Worm (Caenorhabditis elegans): ENCODE results near the gene T18D3.5.

T18D3.5 gene

DNA sequence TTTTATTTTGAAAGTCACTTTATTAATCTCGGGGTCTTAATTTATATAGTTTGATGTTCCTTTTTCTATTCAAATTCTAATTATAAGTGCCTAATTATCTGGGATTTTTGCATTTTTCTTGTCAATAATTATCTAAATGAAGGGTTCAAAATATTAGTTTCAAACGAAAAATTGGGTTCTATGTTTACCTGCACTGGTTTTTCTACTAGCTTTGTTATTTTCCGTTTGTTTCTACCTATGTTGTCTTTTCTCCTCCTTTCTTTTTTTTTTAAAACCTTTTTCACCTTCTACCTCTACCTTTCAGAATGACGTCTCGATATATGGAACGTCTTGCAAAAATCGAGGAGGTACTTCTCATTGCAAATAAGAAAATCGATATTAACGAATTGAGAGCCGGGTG is 21.1 kb downstream of the T18D3.5 start, which contains the start of gene tbc-13:
Gene tbc-13 (plus strand): TSS at position 301 of the 400 bp plus-strand sequence.
- TF ChIP-seq unc-55 (GFP tag; optimal IDR thresholded peaks at IDR 0.05): no peak
- TF ChIP-seq sdc-2 (tag; optimal IDR thresholded peaks at IDR 0.05): no peak
- TF ChIP-seq pha-2 (tag; optimal IDR thresholded peaks at IDR 0.05): no peak
- no peak for TF ChIP-seq ttx-3 (tag; optimal IDR thresholded peaks at IDR 0.05)
- no peak for TF ChIP-seq nhr-11 (tag; optimal IDR thresholded peaks at IDR 0.05)
- TF ChIP-seq rnt-1 (tag; optimal IDR thresholded peaks at IDR 0.05): no peak
- no peak for TF ChIP-seq ceh-31 (tag; optimal IDR thresholded peaks at IDR 0.05)
- no peak for TF ChIP-seq ceh-22 (tag; optimal IDR thresholded peaks at IDR 0.05)
- no peak for TF ChIP-seq hlh-15 (tag; optimal IDR thresholded peaks at IDR 0.05)
- no peak for TF ChIP-seq odd-2 (tag; optimal IDR thresholded peaks at IDR 0.05)
- no peak for TF ChIP-seq ceh-9 (tag; optimal IDR thresholded peaks at IDR 0.05)
- TF ChIP-seq ceh-14 (tag; optimal IDR thresholded peaks at IDR 0.05): no peak
- TF ChIP-seq sox-4 (tag; optimal IDR thresholded peaks at IDR 0.05): no peak
- no peak for TF ChIP-seq pha-4 (tag; optimal IDR thresholded peaks at IDR 0.05)

DNA sequence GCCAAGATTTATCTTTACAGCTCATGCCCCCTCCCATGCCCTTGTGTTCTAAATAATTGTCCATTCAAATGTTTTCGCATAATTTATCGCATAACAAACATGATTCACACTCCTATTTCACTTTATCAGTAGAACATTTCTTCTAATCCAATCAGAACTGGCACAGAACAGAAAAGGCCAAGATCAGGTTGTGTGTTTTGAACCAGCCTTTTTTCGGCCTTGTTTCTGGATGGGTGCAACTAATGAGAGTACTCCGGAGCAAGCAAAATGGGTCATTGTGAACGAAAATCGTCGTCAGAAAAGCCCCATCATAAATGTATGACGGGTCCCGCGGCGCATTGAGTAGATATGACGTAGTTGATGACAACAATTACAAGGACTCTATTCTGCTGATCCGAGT is 27.5 kb downstream of the T18D3.5 start:
- TF ChIP-seq sdc-2 (tag; optimal IDR thresholded peaks at IDR 0.05): no peak
- no peak for TF ChIP-seq ceh-45 (GFP tag; IDR thresholded peaks at IDR 0.05)
- no peak for TF ChIP-seq syd-9 (tag; optimal IDR thresholded peaks at IDR 0.05)
- TF ChIP-seq ceh-22 (tag; optimal IDR thresholded peaks at IDR 0.05): no peak
- no peak for TF ChIP-seq unc-55 (GFP tag; optimal IDR thresholded peaks at IDR 0.05)
- no peak for TF ChIP-seq gmeb-2 (tag; optimal IDR thresholded peaks at IDR 0.05)
- TF ChIP-seq eyg-1 (tag; optimal IDR thresholded peaks at IDR 0.05): no peak
- no peak for TF ChIP-seq lim-6 (tag; optimal IDR thresholded peaks at IDR 0.05)
- no peak for TF ChIP-seq ceh-30 (tag; optimal IDR thresholded peaks at IDR 0.05)
- TF ChIP-seq C38D4.7 (GFP tag; optimal IDR thresholded peaks at IDR 0.05): no peak
- no peak for TF ChIP-seq elt-4 (tag; optimal IDR thresholded peaks at IDR 0.05)
- TF ChIP-seq pax-1 (tag; optimal IDR thresholded peaks at IDR 0.05): no peak
- TF ChIP-seq ceh-48 (tag; optimal IDR thresholded peaks at IDR 0.05): no peak

DNA sequence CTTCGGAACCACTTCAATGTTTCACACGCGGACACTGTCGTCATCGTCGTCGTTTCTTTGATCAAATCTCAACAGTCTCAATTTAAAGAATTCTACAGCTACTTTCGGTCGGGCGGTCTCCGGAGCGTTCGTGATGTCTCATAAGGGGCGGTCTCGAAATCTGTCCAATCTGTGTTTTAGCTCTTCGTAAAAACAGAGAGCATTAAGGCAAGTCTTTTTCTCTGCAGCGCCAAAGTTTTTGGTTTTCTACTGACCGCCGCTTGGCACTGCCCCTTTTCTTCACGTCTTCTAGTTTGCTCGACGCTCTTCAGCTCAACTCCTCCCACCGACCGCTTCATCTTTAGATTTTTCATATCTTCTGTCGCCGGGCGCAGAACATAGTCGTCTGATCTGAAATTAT is 28.9 kb downstream of the T18D3.5 start, which contains the start of gene lips-1:
Gene lips-1 (plus strand): TSS at position 301 of the 400 bp plus-strand sequence.
- TF ChIP-seq fkh-10 (GFP tag; optimal IDR thresholded peaks at IDR 0.05) (no peak), K02D7.2 (tag; optimal IDR thresholded peaks at IDR 0.05) (no peak), pros-1 (tag; optimal IDR thresholded peaks at IDR 0.05) (no peak), C08G9.2 (tag; optimal IDR thresholded peaks at IDR 0.05) (no peak), hlh-30 (tag; optimal IDR thresholded peaks at IDR 0.05; ENCODE audit: insufficient read depth) (no peak), K09A11.1 (tag; optimal IDR thresholded peaks at IDR 0.05; ENCODE audit: insufficient read depth) (no peak), madf-2 (tag; optimal IDR thresholded peaks at IDR 0.05) (no peak), fax-1 (tag; optimal IDR thresholded peaks at IDR 0.05) (no peak), dve-1 (tag; optimal IDR thresholded peaks at IDR 0.05) (no peak), Y22D7AL.16 (tag; optimal IDR thresholded peaks at IDR 0.05) (no peak), hlh-13 (GFP tag; optimal IDR thresholded peaks at IDR 0.05) (no peak), ceh-34 (tag; optimal IDR thresholded peaks at IDR 0.05) (no peak), tbx-2 (tag; optimal IDR thresholded peaks at IDR 0.05) (no peak), pha-2 (tag; optimal IDR thresholded peaks at IDR 0.05) (no peak), unc-55 (GFP tag; optimal IDR thresholded peaks at IDR 0.05) (no peak), hlh-8 (tag; optimal IDR thresholded peaks at IDR 0.05) (no peak)

DNA sequence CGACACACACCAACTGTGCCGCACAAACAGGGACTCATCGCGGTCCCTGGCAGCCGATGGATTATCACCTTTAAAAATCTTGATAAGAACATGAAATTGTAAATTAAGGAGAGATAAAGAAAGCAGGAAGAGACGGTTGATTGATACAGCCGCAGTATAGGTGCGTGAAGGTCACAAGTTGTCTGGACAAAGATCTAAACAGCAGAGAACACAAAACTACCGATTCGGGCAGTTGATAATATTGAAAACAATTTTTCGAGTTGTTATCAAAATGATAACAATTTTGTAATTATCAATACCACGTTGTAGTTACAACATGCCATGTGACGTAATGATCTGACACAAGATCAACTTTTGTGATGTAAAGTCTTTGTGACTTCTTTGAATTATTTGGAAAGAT is 37.2 kb downstream of the T18D3.5 start:
- no peak for TF ChIP-seq ref-2 (tag; optimal IDR thresholded peaks at IDR 0.05)
- no peak for TF ChIP-seq che-1 (tag; optimal IDR thresholded peaks at IDR 0.05)
- TF ChIP-seq ceh-18 (tag; optimal IDR thresholded peaks at IDR 0.05): no peak
- TF ChIP-seq ceh-30 (tag; optimal IDR thresholded peaks at IDR 0.05): no peak
- TF ChIP-seq ztf-16 (tag; optimal IDR thresholded peaks at IDR 0.05): no peak
- TF ChIP-seq ceh-2 (tag; optimal IDR thresholded peaks at IDR 0.05): no peak
- TF ChIP-seq pha-2 (tag; optimal IDR thresholded peaks at IDR 0.05): no peak
- TF ChIP-seq eyg-1 (tag; optimal IDR thresholded peaks at IDR 0.05): no peak
- no peak for TF ChIP-seq elt-4 (tag; optimal IDR thresholded peaks at IDR 0.05)
- TF ChIP-seq pag-3 (tag; optimal IDR thresholded peaks at IDR 0.05; ENCODE audit: borderline replicate concordance): no peak
- no peak for TF ChIP-seq tbx-2 (tag; optimal IDR thresholded peaks at IDR 0.05)
- no peak for TF ChIP-seq hlh-8 (tag; optimal IDR thresholded peaks at IDR 0.05)
- TF ChIP-seq zip-5 (tag; optimal IDR thresholded peaks at IDR 0.05): no peak
- TF ChIP-seq fkh-6 (tag; optimal IDR thresholded peaks at IDR 0.05): no peak
- TF ChIP-seq rnt-1 (tag; optimal IDR thresholded peaks at IDR 0.05): peak; percentile 16
- no peak for TF ChIP-seq sdc-2 (tag; optimal IDR thresholded peaks at IDR 0.05)
- no peak for TF ChIP-seq tbx-7 (tag; optimal IDR thresholded peaks at IDR 0.05)
- no peak for TF ChIP-seq gmeb-2 (tag; optimal IDR thresholded peaks at IDR 0.05)
- TF ChIP-seq elt-2 (tag; optimal IDR thresholded peaks at IDR 0.05): peak; percentile 96
- no peak for TF ChIP-seq lin-11 (tag; optimal IDR thresholded peaks at IDR 0.05)
